Fruit fly (Drosophila melanogaster) whole organism, embryonic: ENCODE measurements around the gene RpLP1.

ENCODE experiments used
- Bdp1 ChIP-seq: fragments of 200-800 bp; sonication (Bioruptor generic); optimal IDR thresholded peaks from 3 replicates; lab custom pipeline; 2016; ENCODE audit warnings: missing biosample characterization, missing genetic modification characterization
- CG10147 ChIP-seq: fragments of 200-800 bp; sonication (Bioruptor generic); optimal IDR thresholded peaks from 2 replicates; lab custom pipeline; 2019; ENCODE audit warnings: missing biosample characterization, mild to moderate bottlenecking, missing genetic modification characterization, moderate library complexity
- CG13424 ChIP-seq: fragments of 200-800 bp; sonication (Bioruptor generic); optimal IDR thresholded peaks from 2 replicates; lab custom pipeline; 2019; ENCODE audit warnings: missing biosample characterization, mild to moderate bottlenecking, missing genetic modification characterization, moderate library complexity
- CG13775 ChIP-seq: fragments of 200-800 bp; sonication (Bioruptor generic); optimal IDR thresholded peaks from 3 replicates; lab custom pipeline; 2017; ENCODE audit warnings: missing biosample characterization, mild to moderate bottlenecking, missing genetic modification characterization
- CG13894 ChIP-seq: fragments of 200-800 bp; sonication (Bioruptor generic); optimal IDR thresholded peaks from 3 replicates; lab custom pipeline; 2018; ENCODE audit warnings: missing biosample characterization, mild to moderate bottlenecking, missing genetic modification characterization, moderate library complexity
- CG14965 ChIP-seq: fragments of 200-800 bp; sonication (Bioruptor generic); optimal IDR thresholded peaks from 2 replicates; lab custom pipeline; 2016; ENCODE audit warnings: missing biosample characterization, missing genetic modification characterization, borderline replicate concordance
- CG1529 ChIP-seq: fragments of 200-800 bp; sonication (Bioruptor generic); optimal IDR thresholded peaks from 3 replicates; lab custom pipeline; 2018; ENCODE audit warnings: missing biosample characterization, missing genetic modification characterization
- CG15696 ChIP-seq: fragments of 200-800 bp; sonication (Bioruptor generic); optimal IDR thresholded peaks from 2 replicates; lab custom pipeline; 2019; ENCODE audit warnings: missing biosample characterization, mild to moderate bottlenecking, missing genetic modification characterization, moderate library complexity
- CG16863 ChIP-seq: fragments of 200-800 bp; sonication (Bioruptor generic); optimal IDR thresholded peaks from 3 replicates; lab custom pipeline; 2016; ENCODE audit warnings: missing biosample characterization, missing genetic modification characterization
- CG17612 ChIP-seq: fragments of 200-800 bp; sonication (Bioruptor generic); IDR thresholded peaks from 2 replicates; pipeline ENCODE4 v1.3.6; 2022; ENCODE audit warnings: missing biosample characterization, missing genetic modification characterization
- CG17912 ChIP-seq: fragments of 200-800 bp; sonication (Bioruptor generic); optimal IDR thresholded peaks from 2 replicates; lab custom pipeline; 2018; ENCODE audit warnings: missing biosample characterization, mild to moderate bottlenecking, missing genetic modification characterization
- CG33213 ChIP-seq: fragments of 200-800 bp; sonication (Bioruptor generic); optimal IDR thresholded peaks from 3 replicates; lab custom pipeline; 2016; ENCODE audit warnings: missing biosample characterization, missing genetic modification characterization
- CG33557 ChIP-seq: fragments of 200-800 bp; sonication (Bioruptor generic); optimal IDR thresholded peaks from 2 replicates; lab custom pipeline; 2019; ENCODE audit warnings: missing biosample characterization, mild to moderate bottlenecking, missing genetic modification characterization, moderate library complexity
- CG4707 ChIP-seq: fragments of 200-800 bp; sonication (Bioruptor generic); optimal IDR thresholded peaks from 2 replicates; lab custom pipeline; 2018; ENCODE audit warnings: missing biosample characterization, mild to moderate bottlenecking, missing genetic modification characterization, moderate library complexity
- CG8281 ChIP-seq: fragments of 200-800 bp; sonication (Bioruptor generic); optimal IDR thresholded peaks from 2 replicates; lab custom pipeline; 2018; ENCODE audit warnings: missing biosample characterization, mild to moderate bottlenecking, missing genetic modification characterization, moderate library complexity
- Camta ChIP-seq: fragments of 200-800 bp; sonication (Bioruptor generic); optimal IDR thresholded peaks from 2 replicates; lab custom pipeline; 2016; ENCODE audit warnings: missing biosample characterization, missing genetic modification characterization
- D ChIP-seq, 2 experiments: fragments of 200-800 bp in 1 of 2; fragments of >200 bp in 1 of 2; sonication (Bioruptor generic) in 1 of 2; optimal IDR thresholded peaks; 2 replicates in 1 of 2; 3 replicates in 1 of 2; lab custom pipeline; 2017; ENCODE audit warnings: mild to moderate bottlenecking in 1 of 2, missing biosample characterization in 1 of 2, missing genetic modification characterization in 1 of 2, missing genetic modification reagents in 1 of 2
- E2f1 ChIP-seq: fragments of 200-800 bp; sonication (Bioruptor generic); IDR thresholded peaks from 2 replicates; pipeline ENCODE4 v1.3.6; 2022; ENCODE audit warnings: missing biosample characterization, missing genetic modification characterization
- Eip74EF ChIP-seq, 2 experiments: fragments of 200-800 bp in 1 of 2; fragments of >200 bp in 1 of 2; sonication (Bioruptor generic) in 1 of 2; optimal IDR thresholded peaks; 2 replicates each; lab custom pipeline; 2017 to 2019; ENCODE audit warnings: missing biosample characterization in 2 of 2, missing genetic modification characterization in 2 of 2, mild to moderate bottlenecking in 1 of 2, moderate library complexity in 1 of 2
- Lpt ChIP-seq: fragments of >200 bp; optimal IDR thresholded peaks from 2 replicates; lab custom pipeline; 2018; ENCODE audit warnings: missing biosample characterization, missing genetic modification characterization
- MBD-R2 ChIP-seq: fragments of 200-800 bp; sonication (Bioruptor generic); IDR thresholded peaks from 2 replicates; pipeline ENCODE4 v1.3.6; 2022; ENCODE audit warnings: missing biosample characterization, missing genetic modification characterization
- Myb ChIP-seq: fragments of 200-800 bp; sonication (Bioruptor generic); optimal IDR thresholded peaks from 2 replicates; lab custom pipeline; 2016; ENCODE audit warnings: missing biosample characterization, missing genetic modification characterization
- Nf-YA ChIP-seq: fragments of 200-800 bp; sonication (Bioruptor generic); IDR thresholded peaks from 2 replicates; pipeline ENCODE4 v1.3.6; 2022; ENCODE audit warnings: missing biosample characterization, missing genetic modification characterization
- PHDP ChIP-seq: fragments of 200-800 bp; sonication (Bioruptor generic); optimal IDR thresholded peaks from 3 replicates; lab custom pipeline; 2018; ENCODE audit warnings: missing biosample characterization, mild to moderate bottlenecking, missing genetic modification characterization, moderate library complexity
- Taf1 ChIP-seq: fragments of 200-800 bp; sonication (Bioruptor generic); IDR thresholded peaks from 2 replicates; pipeline ENCODE4 v1.3.6; 2022; ENCODE audit warnings: missing biosample characterization, missing genetic modification characterization
- abd-A ChIP-seq: fragments of 200-800 bp; sonication (Bioruptor generic); optimal IDR thresholded peaks from 3 replicates; lab custom pipeline; 2019; ENCODE audit warnings: missing biosample characterization, mild to moderate bottlenecking, missing genetic modification characterization, moderate library complexity
- al ChIP-seq: fragments of 200-800 bp; sonication (Bioruptor generic); IDR thresholded peaks from 2 replicates; pipeline ENCODE4 v1.3.6; 2022; ENCODE audit warnings: missing biosample characterization, missing genetic modification characterization
- aop ChIP-seq: fragments of 200-800 bp; sonication (Bioruptor generic); IDR thresholded peaks from 2 replicates; pipeline ENCODE4 v1.3.6; 2022; ENCODE audit warnings: missing biosample characterization, missing genetic modification characterization
- ap ChIP-seq: fragments of 200-800 bp; sonication (Bioruptor generic); IDR thresholded peaks from 2 replicates; pipeline ENCODE4 v1.3.6; 2022; ENCODE audit warnings: missing biosample characterization, missing genetic modification characterization
- bbx ChIP-seq: fragments of 200-800 bp; sonication (Bioruptor generic); IDR thresholded peaks from 2 replicates; pipeline ENCODE4 v1.3.6; 2022; ENCODE audit warnings: missing biosample characterization, missing genetic modification characterization; ENCODE audit not compliant: partially characterized antibody
- cg ChIP-seq: fragments of 200-800 bp; sonication (Bioruptor generic); optimal IDR thresholded peaks from 3 replicates; lab custom pipeline; 2019; ENCODE audit warnings: missing biosample characterization, mild to moderate bottlenecking, missing genetic modification characterization, moderate library complexity
- emc ChIP-seq: fragments of 200-800 bp; sonication (Bioruptor generic); optimal IDR thresholded peaks from 2 replicates; lab custom pipeline; 2016; ENCODE audit warnings: missing biosample characterization, missing genetic modification characterization
- eyg ChIP-seq: fragments of 200-800 bp; sonication (Bioruptor generic); optimal IDR thresholded peaks from 3 replicates; lab custom pipeline; 2016; ENCODE audit warnings: missing biosample characterization, missing genetic modification characterization
- gfzf ChIP-seq: fragments of 200-800 bp; sonication (Bioruptor generic); optimal IDR thresholded peaks from 2 replicates; lab custom pipeline; 2016; ENCODE audit warnings: missing biosample characterization, mild to moderate bottlenecking, missing genetic modification characterization, moderate library complexity
- gro ChIP-seq: fragments of 200-800 bp; sonication (Bioruptor generic); optimal IDR thresholded peaks from 2 replicates; lab custom pipeline; 2016; ENCODE audit warnings: missing biosample characterization, missing genetic modification characterization
- gsb ChIP-seq: fragments of 200-800 bp; sonication (Bioruptor generic); IDR thresholded peaks from 2 replicates; pipeline ENCODE4 v1.3.6; 2022; ENCODE audit warnings: missing biosample characterization, missing genetic modification characterization
- hkb ChIP-seq, 2 experiments: fragments of 200-800 bp in 1 of 2; fragments of >200 bp in 1 of 2; sonication (Bioruptor generic) in 1 of 2; IDR thresholded peaks in 1 of 2; optimal IDR thresholded peaks in 1 of 2; 2 replicates each; pipeline versions ENCODE4 v1.3.6 to Lab custom; 2017 to 2022; ENCODE audit warnings: missing biosample characterization in 1 of 2, missing genetic modification characterization in 1 of 2
- knrl ChIP-seq: fragments of 200-800 bp; sonication (Bioruptor generic); IDR thresholded peaks from 3 replicates; pipeline ENCODE4 v1.3.6; 2022; ENCODE audit warnings: missing biosample characterization, missing genetic modification characterization; ENCODE audit not compliant: partially characterized antibody
- lab ChIP-seq: fragments of 200-800 bp; sonication (Bioruptor generic); optimal IDR thresholded peaks from 3 replicates; lab custom pipeline; 2017; ENCODE audit warnings: missing biosample characterization, missing genetic modification characterization, mild to moderate bottlenecking, moderate library complexity, missing genetic modification reagents
- mam ChIP-seq: fragments of 200-800 bp; sonication (Bioruptor generic); optimal IDR thresholded peaks from 3 replicates; lab custom pipeline; 2016; ENCODE audit warnings: missing biosample characterization, missing genetic modification characterization
- mld ChIP-seq: fragments of 200-800 bp; sonication (Bioruptor generic); IDR thresholded peaks from 3 replicates; pipeline ENCODE4 v1.3.6; 2022; ENCODE audit warnings: missing biosample characterization, missing genetic modification characterization; ENCODE audit not compliant: partially characterized antibody
- pb ChIP-seq: fragments of 200-800 bp; sonication (Bioruptor generic); optimal IDR thresholded peaks from 3 replicates; lab custom pipeline; 2016; ENCODE audit warnings: missing biosample characterization, missing genetic modification characterization
- pum ChIP-seq: fragments of 200-800 bp; sonication (Bioruptor generic); optimal IDR thresholded peaks from 2 replicates; lab custom pipeline; 2016; ENCODE audit warnings: missing biosample characterization, missing genetic modification characterization
- ro ChIP-seq: fragments of 200-800 bp; sonication (Bioruptor generic); IDR thresholded peaks from 2 replicates; pipeline ENCODE4 v1.3.6; 2022; ENCODE audit warnings: missing biosample characterization, missing genetic modification characterization
- sens-2 ChIP-seq: fragments of 200-800 bp; sonication (Bioruptor generic); IDR thresholded peaks from 2 replicates; pipeline ENCODE4 v1.3.6; 2022; ENCODE audit warnings: missing biosample characterization, missing genetic modification characterization
- vfl ChIP-seq: fragments of 200-800 bp; sonication (Bioruptor generic); optimal IDR thresholded peaks from 2 replicates; lab custom pipeline; 2016; ENCODE audit warnings: missing biosample characterization, missing genetic modification characterization
- z ChIP-seq: fragments of 200-800 bp; sonication (Bioruptor generic); IDR thresholded peaks from 3 replicates; pipeline ENCODE4 v1.3.6; 2022; ENCODE audit warnings: missing biosample characterization, missing genetic modification characterization

The RpLP1 gene

DNA sequence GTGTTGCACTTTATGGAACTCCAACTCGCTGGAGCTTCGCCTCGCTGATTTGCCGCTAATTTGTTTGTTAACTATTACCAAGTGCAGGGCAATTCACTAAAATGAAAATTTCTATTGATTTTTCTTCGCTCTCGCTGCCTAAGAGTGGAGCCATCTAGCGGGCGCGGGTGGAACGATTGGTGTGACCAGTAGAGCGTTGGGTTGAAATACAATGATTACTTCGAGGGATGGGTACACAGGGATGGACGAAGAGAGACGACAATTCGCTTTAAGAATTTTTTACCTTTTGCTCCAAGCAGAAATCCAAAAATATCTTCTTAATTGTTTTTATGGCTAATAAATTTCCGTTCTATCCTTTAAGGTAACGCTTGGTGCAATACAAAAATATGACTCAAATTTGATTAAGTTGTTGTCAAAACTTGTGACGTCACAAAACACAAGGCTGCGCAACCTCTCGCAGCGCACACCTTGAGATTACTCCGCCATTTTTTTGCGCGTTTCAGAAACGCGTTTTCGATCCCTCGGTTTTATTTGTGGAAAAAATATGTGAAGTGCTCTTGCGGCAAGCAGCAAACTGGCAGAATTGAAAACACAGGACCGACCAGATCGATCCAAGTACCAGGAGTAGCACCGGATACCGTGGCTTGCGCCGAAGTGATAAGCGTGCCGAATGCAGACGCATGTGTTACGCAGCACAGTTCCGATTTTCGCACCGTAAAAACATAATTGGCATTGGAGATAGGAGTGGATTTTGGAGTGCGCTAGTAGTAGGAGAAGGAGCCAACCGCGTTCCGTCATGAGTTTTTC, 5.0 kb upstream of the RpLP1 start, which contains the start of the genes AP-2alpha and ebi (continued):
- TF ChIP-seq ap: peak; percentile 53
- peak; percentile 96 for TF ChIP-seq pum
- peak; percentile 41; the same call in 1 of the 2 replicates for TF ChIP-seq Nf-YA (GFP tag; lab: Robert Waterston, UW)
- TF ChIP-seq Eip74EF (GFP tag; optimal IDR thresholded peaks at IDR 0.05; lab: Kevin White, UChicago): no peak
- peak; percentile 96 for TF ChIP-seq mam
- no peak for TF ChIP-seq abd-A (tag; lab: Kevin White, UChicago)
- peak; percentile 97 for TF ChIP-seq gfzf
- TF ChIP-seq CG4707 (GFP tag; lab: Kevin White, UChicago): no peak
- TF ChIP-seq CG1529: peak; percentile 64
- TF ChIP-seq CG13894 (tag; lab: Kevin White, UChicago): peak; percentile 79
- TF ChIP-seq ro (GFP tag; lab: Robert Waterston, UW): peak; percentile 56; the same call in 1 of the 2 replicates
- TF ChIP-seq hkb (optimal IDR thresholded peaks at IDR 0.05; lab: Kevin White, UChicago): peak; percentile 92
- peak; percentile 81 for TF ChIP-seq hkb (GFP tag; IDR thresholded peaks at IDR 0.05; lab: Robert Waterston, UW)
- peak; percentile 83 for TF ChIP-seq lab (GFP tag; lab: Kevin White, UChicago)
- peak; percentile 83 for TF ChIP-seq Bdp1 (GFP tag; lab: Kevin White, UChicago)
- TF ChIP-seq Myb (GFP tag; lab: Kevin White, UChicago): peak; percentile 83
- TF ChIP-seq MBD-R2 (GFP tag; lab: Robert Waterston, UW): peak; percentile 78
- peak; percentile 87 for TF ChIP-seq gro (GFP tag; lab: Kevin White, UChicago)
- TF ChIP-seq CG16863 (GFP tag; lab: Kevin White, UChicago): peak; percentile 93
- TF ChIP-seq CG8281 (tag; lab: Kevin White, UChicago): peak; percentile 50
- peak; percentile 84 for TF ChIP-seq E2f1 (GFP tag; lab: Robert Waterston, UW)
- TF ChIP-seq pb (GFP tag; lab: Kevin White, UChicago): peak; percentile 89
- peak; percentile 51; the same call in 1 of the 3 replicates for TF ChIP-seq knrl (GFP tag; lab: Robert Waterston, UW)
- 0 out of 2 replicates have a peak, but pooled peaks have one; percentile 50 for TF ChIP-seq sens-2 (GFP tag; lab: Robert Waterston, UW)
- peak; percentile 80 for TF ChIP-seq emc (GFP tag; lab: Kevin White, UChicago)
- TF ChIP-seq CG17612: peak; percentile 38; the same call in 1 of the 2 replicates
- TF ChIP-seq Camta (GFP tag; lab: Kevin White, UChicago): peak; percentile 85
- TF ChIP-seq gsb (GFP tag; lab: Robert Waterston, UW): no peak
- TF ChIP-seq mld: no peak
- peak; percentile 92 for TF ChIP-seq CG13775 (GFP tag; lab: Kevin White, UChicago)
- no peak for TF ChIP-seq bbx (GFP tag; lab: Robert Waterston, UW)
- no peak for TF ChIP-seq Lpt (GFP tag; lab: Kevin White, UChicago)
- TF ChIP-seq PHDP: peak; percentile 88
- peak; percentile 88 for TF ChIP-seq CG13424
- peak; percentile 15; the same call in 1 of the 3 replicates for TF ChIP-seq z (GFP tag; lab: Robert Waterston, UW)
- TF ChIP-seq CG15696 (tag; lab: Kevin White, UChicago): peak; percentile 83
- peak; percentile 84 for TF ChIP-seq vfl (GFP tag; lab: Kevin White, UChicago)
- TF ChIP-seq Taf1 (GFP tag; lab: Robert Waterston, UW): peak; percentile 77
- peak; percentile 91 for TF ChIP-seq al (GFP tag; lab: Robert Waterston, UW)
- TF ChIP-seq CG33557: peak; percentile 85
- no peak for TF ChIP-seq D (optimal IDR thresholded peaks at IDR 0.05; lab: Kevin White, UChicago)
- peak; percentile 80 for TF ChIP-seq D (GFP tag; optimal IDR thresholded peaks at IDR 0.05; lab: Kevin White, UChicago)
- no peak for TF ChIP-seq cg
- peak; percentile 89 for TF ChIP-seq CG33213
- TF ChIP-seq aop (GFP tag; lab: Robert Waterston, UW): no peak
- TF ChIP-seq CG14965 (GFP tag; lab: Kevin White, UChicago): peak; percentile 91
- TF ChIP-seq eyg (GFP tag; lab: Kevin White, UChicago): peak; percentile 87
- peak; percentile 73 for TF ChIP-seq CG10147 (GFP tag; lab: Kevin White, UChicago)
- TF ChIP-seq CG17912 (GFP tag; lab: Kevin White, UChicago): peak; percentile 13
